Worm (Caenorhabditis elegans): Measurements from ENCODE around the gene unc-69.
A peak's percentile ranks its signal among the peaks of the same experiment; 100 is the strongest.

unc-69 gene

ce11 chrIII:10329811-10330210, 11.1 kb downstream of the unc-69 start:
- TF ChIP-seq daf-16 (GFP tag; optimal IDR thresholded peaks at IDR 0.05): peak in 1 of 2 experiments; percentile 61
- peak; percentile 87 for TF ChIP-seq daf-16 (tag; optimal IDR thresholded peaks at IDR 0.05)
- no peak for TF ChIP-seq lin-29 (GFP tag; IDR thresholded peaks at IDR 0.05)
- no peak for TF ChIP-seq egl-27 (tag; optimal IDR thresholded peaks at IDR 0.05)
- no peak for TF ChIP-seq mxl-2 (GFP tag; conservative IDR thresholded peaks at IDR 0.05)
- no peak for TF ChIP-seq F37D6.2 (tag; optimal IDR thresholded peaks at IDR 0.05)
- no peak for TF ChIP-seq nhr-41 (GFP tag; IDR thresholded peaks at IDR 0.05)
- TF ChIP-seq php-3 (GFP tag; IDR thresholded peaks at IDR 0.05): no peak
- no peak for TF ChIP-seq lin-15B (tag; optimal IDR thresholded peaks at IDR 0.05)
- no peak for TF ChIP-seq spr-1 (tag; optimal IDR thresholded peaks at IDR 0.05)
- TF ChIP-seq ces-1 (GFP tag; optimal IDR thresholded peaks at IDR 0.05): no peak
- no peak for TF ChIP-seq rbr-2 (tag; optimal IDR thresholded peaks at IDR 0.05)
- TF ChIP-seq mdl-1 (tag; optimal IDR thresholded peaks at IDR 0.05): peak in 1 of 2 experiments; percentile 25
- TF ChIP-seq nhr-111 (GFP tag; optimal IDR thresholded peaks at IDR 0.05): no peak
- TF ChIP-seq nhr-28 (tag; optimal IDR thresholded peaks at IDR 0.05): peak; percentile 62
- no peak for TF ChIP-seq nhr-25 (tag; optimal IDR thresholded peaks at IDR 0.05; ENCODE audit: borderline replicate concordance, insufficient read depth)
- TF ChIP-seq ZK337.2 (GFP tag; IDR thresholded peaks at IDR 0.05): no peak
- peak; percentile 23 for TF ChIP-seq pqm-1 (tag; optimal IDR thresholded peaks at IDR 0.05)
- TF ChIP-seq nhr-48 (tag; optimal IDR thresholded peaks at IDR 0.05): no peak
- no peak for TF ChIP-seq T20F7.1 (GFP tag; optimal IDR thresholded peaks at IDR 0.05)
- TF ChIP-seq dmd-6 (GFP tag; IDR thresholded peaks at IDR 0.05): peak; percentile 56
- TF ChIP-seq zip-11 (GFP tag; IDR thresholded peaks at IDR 0.05): no peak
- peak; percentile 62 for TF ChIP-seq hlh-11 (tag; optimal IDR thresholded peaks at IDR 0.05)
- TF ChIP-seq mxl-3 (GFP tag; optimal IDR thresholded peaks at IDR 0.05): peak; percentile 44
- TF ChIP-seq lin-38 (GFP tag; IDR thresholded peaks at IDR 0.05): no peak
- no peak for TF ChIP-seq duxl-1 (tag; optimal IDR thresholded peaks at IDR 0.05; ENCODE audit: poor library complexity)
- TF ChIP-seq jun-1 (tag; optimal IDR thresholded peaks at IDR 0.05): no peak
- no peak for TF ChIP-seq set-16 (GFP tag; IDR thresholded peaks at IDR 0.05)
- TF ChIP-seq mep-1 (tag; optimal IDR thresholded peaks at IDR 0.05): peak; percentile 37
- peak; percentile 52 for TF ChIP-seq hlh-30 (tag; optimal IDR thresholded peaks at IDR 0.05; ENCODE audit: insufficient read depth)
- TF ChIP-seq ceh-20 (GFP tag; IDR thresholded peaks at IDR 0.05): no peak
- 0 out of 2 replicates have a peak, but pooled peaks have one; percentile 7 for TF ChIP-seq lin-1 (GFP tag; IDR thresholded peaks at IDR 0.05)
- no peak for TF ChIP-seq mes-2 (tag; optimal IDR thresholded peaks at IDR 0.05; ENCODE audit: poor library complexity, severe bottlenecking)
- TF ChIP-seq T26A8.4 (GFP tag; IDR thresholded peaks at IDR 0.05): no peak
- TF ChIP-seq lim-7 (GFP tag; IDR thresholded peaks at IDR 0.05): no peak
- peak in 1 of 2 experiments; percentile 46 for TF ChIP-seq hif-1 (tag; optimal IDR thresholded peaks at IDR 0.05)
- no peak for TF ChIP-seq F26F4.8 (GFP tag; conservative IDR thresholded peaks at IDR 0.05)
- TF ChIP-seq dve-1 (tag; optimal IDR thresholded peaks at IDR 0.05; ENCODE audit: insufficient read depth): peak; percentile 63
- no peak for TF ChIP-seq daf-8 (GFP tag; IDR thresholded peaks at IDR 0.05)
- TF ChIP-seq lsy-2 (tag; optimal IDR thresholded peaks at IDR 0.05): peak in 1 of 2 experiments; percentile 12

- TF ChIP-seq ceh-20 (GFP tag; IDR thresholded peaks at IDR 0.05): no peak
Measured at ce11 chrIII:10330372-10331062, 11.8 kb downstream of the unc-69 start, which contains the start of gene nex-2. nex-2 (minus strand) TSS chrIII:10330422.
